Worm (Caenorhabditis elegans) whole organism, L1 larva: ENCODE results near the gene F26F4.5.

Experiments used
- C16A3.4 ChIP-seq: fragments of 150-350 bp; optimal IDR thresholded peaks from 2 replicates; lab custom pipeline; 2014; ENCODE audit warnings: missing biosample characterization, missing genetic modification characterization
- Y116A8C.19 ChIP-seq: sonication (generic microtip); optimal IDR thresholded peaks from 2 replicates; lab custom pipeline; 2016; ENCODE audit warnings: missing compliant biosample characterization, missing genetic modification characterization, borderline replicate concordance
- aly-2 ChIP-seq: fragments of 150-350 bp; optimal IDR thresholded peaks from 2 replicates; lab custom pipeline; 2014; ENCODE audit warnings: missing biosample characterization, missing genetic modification characterization
- ama-1 ChIP-seq: fragments of 150-350 bp; optimal IDR thresholded peaks from 2 replicates; lab custom pipeline; 2014
- ceh-63 ChIP-seq: fragments of 200-800 bp; sonication (Bioruptor generic); optimal IDR thresholded peaks from 2 replicates; lab custom pipeline; 2018; ENCODE audit warnings: mild to moderate bottlenecking, missing genetic modification characterization, missing compliant biosample characterization
- ceh-8 ChIP-seq: fragments of 200-800 bp; sonication (Bioruptor generic); optimal IDR thresholded peaks from 2 replicates; lab custom pipeline; 2018; ENCODE audit warnings: mild to moderate bottlenecking, missing genetic modification characterization, moderate library complexity, missing compliant biosample characterization
- ces-1 ChIP-seq: fragments of 150-350 bp; optimal IDR thresholded peaks from 2 replicates; lab custom pipeline; 2014; ENCODE audit warnings: missing biosample characterization, missing genetic modification reagents, missing genetic modification characterization
- efl-1 ChIP-seq, 4 experiments: fragments of 150-350 bp; optimal IDR thresholded peaks in 3 of 4; peaks in 1 of 4; 1 replicate in 1 of 4; 2 replicates in 3 of 4; lab custom pipeline; 2014; ENCODE audit warnings: missing biosample characterization in 2 of 4, missing genetic modification characterization in 2 of 4, missing genetic modification reagents in 2 of 4
- efl-3 ChIP-seq: fragments of 200-800 bp; sonication (Bioruptor generic); optimal IDR thresholded peaks from 2 replicates; lab custom pipeline; 2018; ENCODE audit warnings: mild to moderate bottlenecking, missing genetic modification characterization, missing compliant biosample characterization
- egl-13 ChIP-seq: sonication (generic microtip); optimal IDR thresholded peaks from 2 replicates; lab custom pipeline; 2016; ENCODE audit warnings: missing genotype, missing genetic modification reagents, missing genetic modification characterization, missing compliant biosample characterization
- egl-27 ChIP-seq, 2 experiments: fragments of 150-350 bp in 1 of 2; sonication (generic microtip); optimal IDR thresholded peaks; 3 replicates each; lab custom pipeline; 2017 to 2018; ENCODE audit warnings: missing biosample characterization in 2 of 2, missing genetic modification characterization in 2 of 2, missing genetic modification reagents in 2 of 2
- elt-2 ChIP-seq: sonication (generic microtip); optimal IDR thresholded peaks from 2 replicates; lab custom pipeline; 2016; ENCODE audit warnings: missing genetic modification characterization, mild to moderate bottlenecking, inconsistent platforms, missing compliant biosample characterization, missing genetic modification reagents
- ets-5 ChIP-seq: fragments of 200-800 bp; sonication (Bioruptor generic); IDR thresholded peaks from 2 replicates; pipeline ENCODE4 v1.3.6; 2022; ENCODE audit warnings: missing genetic modification characterization, missing compliant biosample characterization
- fkh-10 ChIP-seq: sonication (generic microtip); optimal IDR thresholded peaks from 2 replicates; lab custom pipeline; 2017; ENCODE audit warnings: missing biosample characterization, missing genetic modification reagents, missing genetic modification characterization
- fkh-8 ChIP-seq: sonication (generic microtip); optimal IDR thresholded peaks from 2 replicates; lab custom pipeline; 2016; ENCODE audit warnings: mild to moderate bottlenecking, missing genetic modification characterization, missing compliant biosample characterization
- fos-1 ChIP-seq: fragments of 150-350 bp; optimal IDR thresholded peaks from 2 replicates; lab custom pipeline; 2014; ENCODE audit warnings: missing biosample characterization, missing genetic modification characterization
- grh-1 ChIP-seq: fragments of 200-800 bp; sonication (Bioruptor generic); IDR thresholded peaks from 2 replicates; pipeline ENCODE4 v1.3.6; 2022; ENCODE audit warnings: missing genetic modification reagents, missing genetic modification characterization, missing compliant biosample characterization
- hlh-17 ChIP-seq: fragments of 200-800 bp; sonication (Bioruptor generic); optimal IDR thresholded peaks from 2 replicates; lab custom pipeline; 2018; ENCODE audit warnings: missing genetic modification characterization, mild to moderate bottlenecking, missing compliant biosample characterization, moderate library complexity, borderline replicate concordance
- hlh-4 ChIP-seq: sonication (generic microtip); optimal IDR thresholded peaks from 2 replicates; lab custom pipeline; 2016; ENCODE audit warnings: mild to moderate bottlenecking, missing genetic modification characterization, missing compliant biosample characterization
- hpl-2 ChIP-seq: fragments of 150-350 bp; optimal IDR thresholded peaks from 2 replicates; lab custom pipeline; 2014; ENCODE audit warnings: missing biosample characterization, missing genetic modification reagents, missing genetic modification characterization
- irx-1 ChIP-seq: sonication (generic microtip); optimal IDR thresholded peaks from 2 replicates; lab custom pipeline; 2016; ENCODE audit warnings: missing genetic modification characterization, missing compliant biosample characterization
- isw-1 ChIP-seq: fragments of 200-800 bp; sonication (Bioruptor generic); IDR thresholded peaks from 2 replicates; pipeline ENCODE4 v1.3.6; 2022; ENCODE audit warnings: missing genetic modification characterization, missing compliant biosample characterization
- lin-14 ChIP-seq: fragments of 200-800 bp; sonication (Bioruptor generic); optimal IDR thresholded peaks from 2 replicates; lab custom pipeline; 2018; ENCODE audit warnings: mild to moderate bottlenecking, missing genetic modification characterization, moderate library complexity, missing compliant biosample characterization
- lin-15B ChIP-seq: fragments of 150-350 bp; sonication (generic microtip); optimal IDR thresholded peaks from 3 replicates; lab custom pipeline; 2014; ENCODE audit warnings: missing biosample characterization, missing genetic modification characterization
- lsy-2 ChIP-seq, 2 experiments: fragments of 150-350 bp; optimal IDR thresholded peaks; 2 replicates each; lab custom pipeline; 2014; ENCODE audit warnings: missing biosample characterization in 2 of 2, missing genetic modification characterization in 2 of 2
- mdl-1 ChIP-seq, 2 experiments: fragments of 150-350 bp; optimal IDR thresholded peaks; 2 replicates each; lab custom pipeline; 2014 to 2017; ENCODE audit warnings: missing biosample characterization in 2 of 2, missing genetic modification characterization in 2 of 2, inconsistent platforms in 1 of 2
- mef-2 ChIP-seq: fragments of 150-350 bp; optimal IDR thresholded peaks from 2 replicates; lab custom pipeline; 2014; ENCODE audit warnings: missing biosample characterization, missing genetic modification characterization
- mep-1 ChIP-seq: fragments of 150-350 bp; optimal IDR thresholded peaks from 2 replicates; lab custom pipeline; 2014; ENCODE audit warnings: missing biosample characterization, missing genetic modification characterization
- nhr-237 ChIP-seq: fragments of 150-350 bp; optimal IDR thresholded peaks from 2 replicates; lab custom pipeline; 2014; ENCODE audit warnings: missing biosample characterization, missing genetic modification characterization
- nhr-47 ChIP-seq: sonication (generic microtip); optimal IDR thresholded peaks from 2 replicates; lab custom pipeline; 2016; ENCODE audit warnings: mild to moderate bottlenecking, missing genetic modification characterization, moderate library complexity, missing compliant biosample characterization
- nhr-71 ChIP-seq: sonication (generic microtip); optimal IDR thresholded peaks from 2 replicates; lab custom pipeline; 2016; ENCODE audit warnings: mild to moderate bottlenecking, missing genetic modification characterization, moderate library complexity, missing compliant biosample characterization
- nhr-76 ChIP-seq: sonication (generic microtip); optimal IDR thresholded peaks from 2 replicates; lab custom pipeline; 2017; ENCODE audit warnings: missing biosample characterization, missing genetic modification characterization
- nhr-77 ChIP-seq: fragments of 150-350 bp; optimal IDR thresholded peaks from 2 replicates; lab custom pipeline; 2014; ENCODE audit warnings: missing biosample characterization, missing genetic modification characterization
- nhr-90 ChIP-seq: sonication (generic microtip); optimal IDR thresholded peaks from 2 replicates; lab custom pipeline; 2016; ENCODE audit warnings: mild to moderate bottlenecking, missing genetic modification characterization, missing compliant biosample characterization; ENCODE audit not compliant: poor library complexity
- pax-3 ChIP-seq: fragments of 200-800 bp; sonication (Bioruptor generic); optimal IDR thresholded peaks from 2 replicates; lab custom pipeline; 2018; ENCODE audit warnings: mild to moderate bottlenecking, missing genetic modification characterization, moderate library complexity, missing compliant biosample characterization
- pqm-1 ChIP-seq: sonication (generic microtip); optimal IDR thresholded peaks from 3 replicates; lab custom pipeline; 2017; ENCODE audit warnings: missing biosample characterization, missing genetic modification characterization
- rnt-1 ChIP-seq: sonication (generic microtip); optimal IDR thresholded peaks from 2 replicates; lab custom pipeline; 2016; ENCODE audit warnings: mild to moderate bottlenecking, missing genetic modification characterization, moderate library complexity, missing compliant biosample characterization
- skn-1 ChIP-seq: fragments of 150-350 bp; optimal IDR thresholded peaks from 2 replicates; lab custom pipeline; 2014; ENCODE audit warnings: missing biosample characterization, missing genetic modification characterization
- snu-23 ChIP-seq: sonication (generic microtip); optimal IDR thresholded peaks from 2 replicates; lab custom pipeline; 2016; ENCODE audit warnings: missing genetic modification characterization, missing compliant biosample characterization
- sox-4 ChIP-seq: sonication (generic microtip); optimal IDR thresholded peaks from 2 replicates; lab custom pipeline; 2016; ENCODE audit warnings: missing genetic modification characterization, missing compliant biosample characterization
- sptf-1 ChIP-seq: fragments of 150-350 bp; optimal IDR thresholded peaks from 2 replicates; lab custom pipeline; 2014; ENCODE audit warnings: missing biosample characterization, missing genetic modification characterization
- sup-37 ChIP-seq: fragments of 200-800 bp; sonication (Bioruptor generic); optimal IDR thresholded peaks from 2 replicates; lab custom pipeline; 2018; ENCODE audit warnings: mild to moderate bottlenecking, missing genetic modification characterization, missing compliant biosample characterization
- tbx-2 ChIP-seq: sonication (generic microtip); optimal IDR thresholded peaks from 2 replicates; lab custom pipeline; 2016; ENCODE audit warnings: missing genetic modification characterization, missing compliant biosample characterization
- unc-130 ChIP-seq: fragments of 150-350 bp; optimal IDR thresholded peaks from 2 replicates; lab custom pipeline; 2017; ENCODE audit warnings: missing biosample characterization, missing genetic modification characterization, inconsistent platforms
- unc-30 ChIP-seq: sonication (generic microtip); optimal IDR thresholded peaks from 2 replicates; lab custom pipeline; 2017; ENCODE audit warnings: missing biosample characterization, missing genetic modification characterization
- unc-62 ChIP-seq: fragments of 150-350 bp; optimal IDR thresholded peaks from 2 replicates; lab custom pipeline; 2014; ENCODE audit warnings: missing biosample characterization, missing genetic modification reagents, missing genetic modification characterization
- unc-86 ChIP-seq: sonication (generic microtip); optimal IDR thresholded peaks from 2 replicates; lab custom pipeline; 2016; ENCODE audit warnings: missing genetic modification characterization, missing compliant biosample characterization
- unc-98 ChIP-seq: fragments of 200-800 bp; sonication (Bioruptor generic); IDR thresholded peaks from 2 replicates; pipeline ENCODE4 v1.3.6; 2022; ENCODE audit warnings: missing genetic modification characterization, missing compliant biosample characterization
- vab-15 ChIP-seq: sonication (generic microtip); optimal IDR thresholded peaks from 2 replicates; lab custom pipeline; 2017; ENCODE audit warnings: missing genotype, mild to moderate bottlenecking, missing genetic modification characterization, missing compliant biosample characterization
- zag-1 ChIP-seq: fragments of 150-350 bp; optimal IDR thresholded peaks from 2 replicates; lab custom pipeline; 2014; ENCODE audit warnings: missing biosample characterization, missing genetic modification characterization
- zip-4 ChIP-seq: fragments of 200-800 bp; sonication (Bioruptor generic); optimal IDR thresholded peaks from 2 replicates; lab custom pipeline; 2018; ENCODE audit warnings: mild to moderate bottlenecking, missing genetic modification characterization, moderate library complexity, missing compliant biosample characterization
- ztf-4 ChIP-seq: fragments of 150-350 bp; optimal IDR thresholded peaks from 2 replicates; lab custom pipeline; 2014; ENCODE audit warnings: missing biosample characterization, missing genetic modification characterization

The F26F4.5 gene

ce11 chrIII:4917960-4918712, 27.1 kb upstream of the F26F4.5 start, which contains the start of gene rpb-8 (continued):
- TF ChIP-seq ceh-8 (GFP tag; lab: Kevin White, UChicago): no peak
- peak; percentile 2; the same call in 1 of the 2 replicates for TF ChIP-seq isw-1 (GFP tag; lab: Robert Waterston, UW)
- peak in 1 of 2 experiments; percentile 20 for TF ChIP-seq mdl-1 (tag; optimal IDR thresholded peaks at IDR 0.05; lab: Kevin White, UChicago)
- peak; percentile 56 to 80 for TF ChIP-seq lsy-2 (tag; optimal IDR thresholded peaks at IDR 0.05; lab: Kevin White, UChicago)
- TF ChIP-seq ztf-4 (tag; lab: Kevin White, UChicago): peak; percentile 7
- TF ChIP-seq fkh-8 (tag; lab: Kevin White, UChicago): peak; percentile 32
- TF ChIP-seq lin-14 (GFP tag; lab: Kevin White, UChicago): no peak
- TF ChIP-seq aly-2: no peak
- TF ChIP-seq mep-1 (tag; lab: Kevin White, UChicago): no peak
- TF ChIP-seq egl-27 (tag; optimal IDR thresholded peaks at IDR 0.05; lab: Kevin White, UChicago): no peak
- peak; percentile 22 for TF ChIP-seq zip-4
- TF ChIP-seq skn-1 (tag; lab: Kevin White, UChicago): peak; percentile 53
- TF ChIP-seq pax-3 (tag; lab: Kevin White, UChicago): no peak
- TF ChIP-seq nhr-71 (tag; lab: Kevin White, UChicago): peak; percentile 49
- TF ChIP-seq nhr-90 (tag; lab: Kevin White, UChicago): peak; percentile 17
- TF ChIP-seq vab-15 (tag; lab: Kevin White, UChicago): no peak
- no peak for TF ChIP-seq fkh-10 (GFP tag; lab: Kevin White, UChicago)
- no peak for TF ChIP-seq ceh-63 (GFP tag; lab: Kevin White, UChicago)
- TF ChIP-seq snu-23 (GFP tag; lab: Kevin White, UChicago): peak; percentile 54
- no peak for TF ChIP-seq unc-30 (tag; lab: Kevin White, UChicago)
- peak; percentile 3 for TF ChIP-seq irx-1 (tag; lab: Kevin White, UChicago)
- TF ChIP-seq Y116A8C.19: no peak
- peak; percentile 20 for TF ChIP-seq nhr-77 (tag; lab: Kevin White, UChicago)
- TF ChIP-seq nhr-237 (tag; lab: Kevin White, UChicago): no peak
- peak; percentile 26 for TF ChIP-seq unc-130 (tag; lab: Kevin White, UChicago)
- no peak for TF ChIP-seq unc-62 (GFP tag; lab: Kevin White, UChicago)
- no peak for TF ChIP-seq ets-5 (GFP tag; lab: Robert Waterston, UW)
- peak; percentile 46 for TF ChIP-seq lin-15B (tag; lab: Kevin White, UChicago)
- no peak for TF ChIP-seq hlh-4 (tag; lab: Kevin White, UChicago)
- no peak for TF ChIP-seq egl-13 (tag; lab: Kevin White, UChicago)
- peak; percentile 19 for TF ChIP-seq hpl-2
- no peak for TF ChIP-seq ces-1 (GFP tag; lab: Kevin White, UChicago)
- TF ChIP-seq ama-1 (lab: Kevin White, UChicago): no peak
- TF ChIP-seq sptf-1: no peak
- TF ChIP-seq sup-37 (GFP tag; lab: Kevin White, UChicago): no peak
- TF ChIP-seq nhr-47 (tag; lab: Kevin White, UChicago): peak; percentile 52
- TF ChIP-seq rnt-1 (tag; lab: Kevin White, UChicago): peak; percentile 74
- no peak for TF ChIP-seq unc-86 (tag; lab: Kevin White, UChicago)
- TF ChIP-seq fos-1 (tag; lab: Kevin White, UChicago): no peak
- TF ChIP-seq zag-1: no peak
- TF ChIP-seq pqm-1: no peak
- TF ChIP-seq nhr-76: no peak
- peak; percentile 87 to 93 for TF ChIP-seq efl-1 (optimal IDR thresholded peaks at IDR 0.05; lab: Kevin White, UChicago)
- peak; percentile 93 to 99 for TF ChIP-seq efl-1 (GFP tag; optimal IDR thresholded peaks at IDR 0.05 in 1 of 2; lab: Kevin White, UChicago)
- no peak for TF ChIP-seq elt-2 (tag; lab: Kevin White, UChicago)
- no peak for TF ChIP-seq sox-4 (tag; lab: Kevin White, UChicago)
- no peak for TF ChIP-seq unc-98 (GFP tag; lab: Robert Waterston, UW)
- TF ChIP-seq grh-1 (GFP tag; lab: Robert Waterston, UW): no peak
- TF ChIP-seq tbx-2 (tag; lab: Kevin White, UChicago): peak; percentile 38
- no peak for TF ChIP-seq efl-3 (GFP tag; lab: Kevin White, UChicago)
- no peak for TF ChIP-seq mef-2
- TF ChIP-seq C16A3.4: peak; percentile 69
- no peak for TF ChIP-seq hlh-17 (GFP tag; lab: Kevin White, UChicago)
